Fruit fly (Drosophila melanogaster) whole organism, adult: ENCODE measurements around the gene Pak.

ENCODE experiments used
- CG11617 ChIP-seq: fragments of 200-800 bp; sonication (Bioruptor generic); optimal IDR thresholded peaks from 2 replicates; lab custom pipeline; 2017; ENCODE audit warnings: mild to moderate bottlenecking, missing biosample characterization, missing genetic modification reagents, missing genetic modification characterization
- CG7045 ChIP-seq: fragments of 200-800 bp; sonication (Bioruptor generic); optimal IDR thresholded peaks from 2 replicates; lab custom pipeline; 2017; ENCODE audit warnings: missing biosample characterization, mild to moderate bottlenecking, missing genetic modification characterization
- bab1 ChIP-seq: fragments of 200-800 bp; sonication (Bioruptor generic); optimal IDR thresholded peaks from 3 replicates; lab custom pipeline; 2019; ENCODE audit warnings: missing biosample characterization, mild to moderate bottlenecking, missing genetic modification characterization, moderate library complexity
- kay ChIP-seq: fragments of 200-800 bp; sonication (Bioruptor generic); peaks from one replicate; lab custom pipeline; 2016; ENCODE audit warnings: missing biosample characterization, missing genetic modification characterization, borderline replicate concordance
- ovo ChIP-seq: fragments of 200-800 bp; sonication (Bioruptor generic); optimal IDR thresholded peaks from 2 replicates; lab custom pipeline; 2016; ENCODE audit warnings: missing biosample characterization, missing genetic modification characterization
- tj ChIP-seq: fragments of 200-800 bp; sonication (Bioruptor generic); optimal IDR thresholded peaks from 3 replicates; lab custom pipeline; 2017; ENCODE audit warnings: missing biosample characterization, mild to moderate bottlenecking, missing genetic modification characterization, moderate library complexity

DNA sequence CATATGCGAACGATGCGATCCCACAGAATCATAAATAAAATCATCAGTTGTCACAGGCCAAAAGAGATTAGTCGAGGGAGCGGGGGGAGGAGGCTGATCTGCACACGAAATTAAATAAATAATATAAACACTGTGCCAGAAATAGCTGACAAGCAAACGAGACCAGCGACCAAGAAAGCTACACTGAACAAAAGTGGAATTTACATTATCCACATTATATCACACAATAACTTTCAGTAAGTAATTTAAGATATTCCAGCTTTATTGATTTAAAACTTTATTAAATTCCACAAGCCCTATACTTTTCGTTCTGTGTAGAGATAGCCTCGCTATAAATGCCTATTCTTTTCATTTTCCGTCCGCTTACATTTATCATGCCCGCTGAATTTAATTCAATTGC lies 53.5 kb downstream of the Pak start:
- TF ChIP-seq bab1 (peak; percentile 54), CG11617 (GFP tag; lab: Kevin White, UChicago) (peak; percentile 11), kay (GFP tag; lab: Kevin White, UChicago) (no peak), ovo (GFP tag; lab: Kevin White, UChicago) (no peak), CG7045 (GFP tag; lab: Kevin White, UChicago) (no peak), tj (GFP tag; lab: Kevin White, UChicago) (peak; percentile 41)
